Fruit fly (Drosophila melanogaster): ENCODE data around the gene CG43658.

- TF ChIP-seq CG8478 (optimal IDR thresholded peaks at IDR 0.05): no peak
- no peak for TF ChIP-seq CTCF (optimal IDR thresholded peaks at IDR 0.05)
Observed at dm6 chrX:17523559-17523958, 37.4 kb downstream of the CG43658 start.

Measured in S2 (cell line).